Worm (Caenorhabditis elegans): Measurements from ENCODE around the gene F02H6.3.

The F02H6.3 gene

DNA sequence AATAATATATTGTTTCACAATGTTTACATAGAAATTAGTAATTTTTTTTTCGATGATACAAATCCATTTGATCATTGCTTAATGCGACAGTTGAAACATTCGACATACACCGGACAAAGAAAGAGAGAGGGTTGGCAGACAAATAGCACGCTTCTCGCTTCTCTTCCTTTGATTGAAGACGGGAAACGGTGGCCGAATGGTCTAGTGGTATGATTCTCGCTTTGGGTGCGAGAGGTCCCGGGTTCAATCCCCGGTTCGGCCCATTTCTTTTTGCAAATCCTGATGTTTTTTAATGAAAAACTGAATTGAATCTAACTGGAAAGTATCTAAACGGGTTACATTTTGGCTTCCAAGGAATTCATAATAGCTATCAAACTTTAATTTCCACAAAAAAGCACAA lies 21.7 kb downstream of the F02H6.3 start (continued):
- TF ChIP-seq grh-1 (GFP tag; IDR thresholded peaks at IDR 0.05) = no peak
- TF ChIP-seq nhr-77 (tag; optimal IDR thresholded peaks at IDR 0.05) = no peak
- TF ChIP-seq nhr-90 (tag; optimal IDR thresholded peaks at IDR 0.05; ENCODE audit: poor library complexity) = peak; percentile 39
- TF ChIP-seq efl-1 (optimal IDR thresholded peaks at IDR 0.05) = peak; percentile 10 to 38
- TF ChIP-seq efl-1 (GFP tag; optimal IDR thresholded peaks at IDR 0.05 in 1 of 2) = peak in 1 of 2 experiments; percentile 31
- TF ChIP-seq snpc-4 (tag; optimal IDR thresholded peaks at IDR 0.05) = no peak
- TF ChIP-seq hlh-17 (GFP tag; optimal IDR thresholded peaks at IDR 0.05; ENCODE audit: borderline replicate concordance) = no peak
- no peak for TF ChIP-seq mab-9 (GFP tag; IDR thresholded peaks at IDR 0.05)
- TF ChIP-seq snu-23 (GFP tag; optimal IDR thresholded peaks at IDR 0.05) = peak; percentile 66
- TF ChIP-seq zag-1 (tag; optimal IDR thresholded peaks at IDR 0.05) = no peak
- no peak for TF ChIP-seq aly-2 (tag; optimal IDR thresholded peaks at IDR 0.05)
- no peak for TF ChIP-seq lsy-2 (tag; optimal IDR thresholded peaks at IDR 0.05)
- no peak for TF ChIP-seq xbp-1 (tag; optimal IDR thresholded peaks at IDR 0.05)
- TF ChIP-seq nhr-20 (tag; optimal IDR thresholded peaks at IDR 0.05) = peak; percentile 54
- TF ChIP-seq egl-13 (tag; optimal IDR thresholded peaks at IDR 0.05) = no peak
- TF ChIP-seq mdl-1 (tag; optimal IDR thresholded peaks at IDR 0.05) = peak in 1 of 2 experiments; percentile 36
- TF ChIP-seq mep-1 (tag; optimal IDR thresholded peaks at IDR 0.05) = peak; percentile 29
- TF ChIP-seq isw-1 (GFP tag; IDR thresholded peaks at IDR 0.05) = no peak
- no peak for TF ChIP-seq efl-3 (GFP tag; optimal IDR thresholded peaks at IDR 0.05)
- TF ChIP-seq unc-86 (tag; optimal IDR thresholded peaks at IDR 0.05) = no peak
- TF ChIP-seq C16A3.4 (tag; optimal IDR thresholded peaks at IDR 0.05) = peak; percentile 55
- TF ChIP-seq lin-13 (GFP tag; optimal IDR thresholded peaks at IDR 0.05) = peak; percentile 8
- peak; percentile 31 for TF ChIP-seq nhr-47 (tag; optimal IDR thresholded peaks at IDR 0.05)
- TF ChIP-seq nhr-85 (tag) = no peak
- TF ChIP-seq lin-35 (GFP tag; optimal IDR thresholded peaks at IDR 0.05) = peak; percentile 18 to 68
- TF ChIP-seq pqm-1 (tag; optimal IDR thresholded peaks at IDR 0.05) = no peak

DNA sequence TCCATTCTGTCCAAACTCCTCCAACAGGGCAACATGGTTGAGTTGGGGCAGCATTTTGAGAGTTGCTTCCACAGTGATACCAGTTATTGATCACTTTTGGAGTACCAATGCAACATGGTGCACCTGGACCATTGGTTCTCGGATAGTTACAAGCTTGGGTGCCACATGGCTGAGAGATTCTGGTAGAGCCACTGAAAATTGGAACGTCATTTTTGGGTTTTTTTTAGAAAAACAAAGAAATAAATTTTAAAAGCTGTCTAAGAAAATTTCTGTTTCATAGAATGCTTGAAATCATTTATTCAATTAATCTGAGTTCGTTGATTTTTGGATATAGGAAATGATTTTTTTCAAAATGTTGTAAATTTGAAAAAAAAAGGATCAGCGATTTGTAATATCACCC lies 23.9 kb downstream of the F02H6.3 start:
- no peak for TF ChIP-seq grh-1 (GFP tag; IDR thresholded peaks at IDR 0.05)
- no peak for TF ChIP-seq ces-1 (GFP tag; optimal IDR thresholded peaks at IDR 0.05)
- TF ChIP-seq sup-37 (GFP tag; optimal IDR thresholded peaks at IDR 0.05) = no peak
- no peak for TF ChIP-seq nhr-77 (tag; optimal IDR thresholded peaks at IDR 0.05)
- no peak for TF ChIP-seq fkh-10 (GFP tag; optimal IDR thresholded peaks at IDR 0.05)
- no peak for TF ChIP-seq unc-86 (tag; optimal IDR thresholded peaks at IDR 0.05)
- no peak for TF ChIP-seq C16A3.4 (tag; optimal IDR thresholded peaks at IDR 0.05)
- no peak for TF ChIP-seq nhr-71 (tag; optimal IDR thresholded peaks at IDR 0.05)
- no peak for TF ChIP-seq mef-2 (tag; optimal IDR thresholded peaks at IDR 0.05)
- no peak for TF ChIP-seq unc-62 (GFP tag; optimal IDR thresholded peaks at IDR 0.05)
- TF ChIP-seq sptf-1 (tag; optimal IDR thresholded peaks at IDR 0.05) = no peak
- TF ChIP-seq mab-9 (GFP tag; IDR thresholded peaks at IDR 0.05) = no peak
- TF ChIP-seq ceh-90 (tag; optimal IDR thresholded peaks at IDR 0.05) = no peak
- TF ChIP-seq zip-4 (GFP tag; optimal IDR thresholded peaks at IDR 0.05) = no peak
- no peak for TF ChIP-seq isw-1 (GFP tag; IDR thresholded peaks at IDR 0.05)
- no peak for TF ChIP-seq snu-23 (GFP tag; optimal IDR thresholded peaks at IDR 0.05)
- no peak for TF ChIP-seq lsy-2 (tag; optimal IDR thresholded peaks at IDR 0.05)
- TF ChIP-seq nhr-11 (tag; optimal IDR thresholded peaks at IDR 0.05) = no peak

DNA sequence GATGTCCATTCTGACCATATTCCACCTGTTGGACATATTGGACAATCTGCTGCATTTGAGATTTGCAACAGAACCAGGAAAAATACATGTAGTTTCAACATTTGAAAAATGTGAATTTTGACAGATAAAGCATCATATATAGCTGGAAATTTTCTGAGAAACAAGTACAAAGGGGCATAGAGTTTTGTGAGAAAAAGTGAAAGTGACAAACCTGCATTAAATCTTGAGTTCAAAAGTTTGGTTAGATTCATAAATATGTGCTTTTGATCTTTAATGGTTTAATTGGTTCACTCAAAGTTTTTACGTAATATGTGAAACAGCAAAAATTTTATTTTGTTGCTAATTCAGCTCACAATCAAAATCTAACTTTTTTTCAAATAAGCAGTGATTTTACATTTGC lies 24.8 kb downstream of the F02H6.3 start, which contains the start of gene F02H6.7:
TSS of gene F02H6.7 (minus strand) at position 101 of the 400 bp plus-strand sequence.
- TF ChIP-seq jun-1 (tag; optimal IDR thresholded peaks at IDR 0.05) (no peak), hlh-4 (tag; optimal IDR thresholded peaks at IDR 0.05) (no peak), elt-2 (tag; optimal IDR thresholded peaks at IDR 0.05) (no peak), nhr-20 (tag; optimal IDR thresholded peaks at IDR 0.05) (no peak), grh-1 (GFP tag; IDR thresholded peaks at IDR 0.05) (no peak), fkh-10 (GFP tag; optimal IDR thresholded peaks at IDR 0.05) (no peak), irx-1 (tag; optimal IDR thresholded peaks at IDR 0.05) (no peak), dpl-1 (GFP tag; optimal IDR thresholded peaks at IDR 0.05) (no peak), lin-14 (GFP tag; optimal IDR thresholded peaks at IDR 0.05) (no peak), sptf-1 (tag; optimal IDR thresholded peaks at IDR 0.05) (no peak), alr-1 (tag; optimal IDR thresholded peaks at IDR 0.05; ENCODE audit: borderline replicate concordance) (no peak), unc-86 (tag; optimal IDR thresholded peaks at IDR 0.05) (no peak), zag-1 (tag; optimal IDR thresholded peaks at IDR 0.05) (no peak), isw-1 (GFP tag; IDR thresholded peaks at IDR 0.05) (no peak), Y116A8C.19 (tag; optimal IDR thresholded peaks at IDR 0.05; ENCODE audit: borderline replicate concordance) (no peak), unc-130 (tag; optimal IDR thresholded peaks at IDR 0.05) (no peak), nhr-85 (tag) (no peak), vab-15 (tag; optimal IDR thresholded peaks at IDR 0.05) (no peak), mab-9 (GFP tag; IDR thresholded peaks at IDR 0.05) (no peak), ets-5 (GFP tag; IDR thresholded peaks at IDR 0.05) (no peak)

Data from whole organism, L1 larva.